Worm (Caenorhabditis elegans) whole organism, L2 larva: Measurements from ENCODE around the gene nas-13.

Experiments used
- F13H6.1 ChIP-seq: sonication (generic microtip); optimal IDR thresholded peaks from 2 replicates; lab custom pipeline; 2016; ENCODE audit warnings: missing genetic modification characterization, missing compliant biosample characterization
- Y55F3AM.14 ChIP-seq: fragments of 200-800 bp; sonication (Bioruptor generic); optimal IDR thresholded peaks from 2 replicates; lab custom pipeline; 2018; ENCODE audit warnings: mild to moderate bottlenecking, missing genetic modification characterization, missing compliant biosample characterization
- aly-2 ChIP-seq: fragments of 150-350 bp; optimal IDR thresholded peaks from 2 replicates; lab custom pipeline; 2014; ENCODE audit warnings: missing biosample characterization, missing genetic modification characterization
- ama-1 ChIP-seq: fragments of 150-350 bp; optimal IDR thresholded peaks from 2 replicates; lab custom pipeline; 2018; ENCODE audit warnings: inconsistent platforms
- blmp-1 ChIP-seq: sonication (generic microtip); optimal IDR thresholded peaks from 2 replicates; lab custom pipeline; 2017; ENCODE audit warnings: missing genetic modification characterization, mild to moderate bottlenecking, missing compliant biosample characterization, antibody characterized with exemption, moderate library complexity; ENCODE audit not compliant: insufficient read depth
- ceh-16 ChIP-seq: fragments of 150-350 bp; optimal IDR thresholded peaks from 2 replicates; lab custom pipeline; 2014; ENCODE audit warnings: missing biosample characterization, missing genetic modification characterization
- ceh-82 ChIP-seq: fragments of 150-350 bp; optimal IDR thresholded peaks from 2 replicates; lab custom pipeline; 2014; ENCODE audit warnings: missing biosample characterization, missing genetic modification characterization
- crh-2 ChIP-seq: sonication (generic microtip); optimal IDR thresholded peaks from 2 replicates; lab custom pipeline; 2017; ENCODE audit warnings: missing biosample characterization, missing genetic modification characterization
- egl-27 ChIP-seq: sonication (generic microtip); optimal IDR thresholded peaks from 3 replicates; lab custom pipeline; 2017; ENCODE audit warnings: missing biosample characterization, missing genetic modification reagents, missing genetic modification characterization
- elt-1 ChIP-seq: fragments of 150-350 bp; optimal IDR thresholded peaks from 2 replicates; lab custom pipeline; 2014; ENCODE audit warnings: missing biosample characterization, missing genetic modification characterization
- elt-3 ChIP-seq: sonication (generic microtip); optimal IDR thresholded peaks from 2 replicates; lab custom pipeline; 2017; ENCODE audit warnings: missing biosample characterization, missing genetic modification characterization
- fos-1 ChIP-seq: fragments of 150-350 bp; optimal IDR thresholded peaks from 2 replicates; lab custom pipeline; 2014; ENCODE audit warnings: missing biosample characterization, missing genetic modification characterization
- gmeb-1 ChIP-seq: fragments of 150-350 bp; optimal IDR thresholded peaks from 2 replicates; lab custom pipeline; 2014; ENCODE audit warnings: missing biosample characterization, missing genetic modification characterization
- lsy-2 ChIP-seq, 2 experiments: fragments of 150-350 bp in 1 of 2; sonication (generic microtip) in 1 of 2; optimal IDR thresholded peaks; 2 replicates each; lab custom pipeline; 2014 to 2017; ENCODE audit warnings: missing biosample characterization in 2 of 2, missing genetic modification characterization in 2 of 2
- mab-5 ChIP-seq: fragments of 150-350 bp; optimal IDR thresholded peaks from 2 replicates; lab custom pipeline; 2014; ENCODE audit warnings: missing biosample characterization, missing genetic modification characterization
- mdl-1 ChIP-seq, 2 experiments: fragments of 150-350 bp in 1 of 2; sonication (generic microtip) in 1 of 2; optimal IDR thresholded peaks; 2 replicates each; lab custom pipeline; 2017; ENCODE audit warnings: missing biosample characterization in 2 of 2, missing genetic modification characterization in 2 of 2
- nhr-10 ChIP-seq: sonication (generic microtip); optimal IDR thresholded peaks from 2 replicates; lab custom pipeline; 2017; ENCODE audit warnings: missing biosample characterization, missing genetic modification characterization
- nhr-11 ChIP-seq: fragments of 150-350 bp; optimal IDR thresholded peaks from 2 replicates; lab custom pipeline; 2014; ENCODE audit warnings: missing biosample characterization, missing genetic modification characterization
- nhr-12 ChIP-seq: fragments of 150-350 bp; optimal IDR thresholded peaks from 2 replicates; lab custom pipeline; 2014; ENCODE audit warnings: missing biosample characterization, missing genetic modification characterization
- nhr-129 ChIP-seq: fragments of 150-350 bp; optimal IDR thresholded peaks from 2 replicates; lab custom pipeline; 2014; ENCODE audit warnings: missing biosample characterization, missing genetic modification characterization
- nhr-21 ChIP-seq: fragments of 150-350 bp; optimal IDR thresholded peaks from 2 replicates; lab custom pipeline; 2014; ENCODE audit warnings: missing biosample characterization, missing genetic modification characterization
- nhr-23 ChIP-seq: fragments of 150-350 bp; optimal IDR thresholded peaks from 2 replicates; lab custom pipeline; 2014; ENCODE audit warnings: missing biosample characterization, missing genetic modification reagents, missing genetic modification characterization
- nhr-25 ChIP-seq: fragments of 150-350 bp; sonication (generic microtip); optimal IDR thresholded peaks from 3 replicates; lab custom pipeline; 2014; ENCODE audit warnings: missing biosample characterization, missing genetic modification characterization
- nhr-6 ChIP-seq: fragments of 150-350 bp; optimal IDR thresholded peaks from 2 replicates; lab custom pipeline; 2014; ENCODE audit warnings: missing biosample characterization, missing genetic modification characterization
- sem-4 ChIP-seq: fragments of 150-350 bp; optimal IDR thresholded peaks from 2 replicates; lab custom pipeline; 2014; ENCODE audit warnings: missing biosample characterization, missing genetic modification reagents, missing genetic modification characterization
- sma-3 ChIP-seq: sonication (generic microtip); optimal IDR thresholded peaks from 2 replicates; lab custom pipeline; 2016; ENCODE audit warnings: missing genetic modification reagents, missing genetic modification characterization, missing compliant biosample characterization
- sma-9 ChIP-seq, 2 experiments: fragments of 150-350 bp in 1 of 2; sonication (generic microtip) in 1 of 2; optimal IDR thresholded peaks; 2 replicates each; lab custom pipeline; 2014 to 2016; ENCODE audit warnings: missing genetic modification characterization in 2 of 2, mild to moderate bottlenecking in 1 of 2, missing biosample characterization in 1 of 2, missing compliant biosample characterization in 1 of 2, missing genetic modification reagents in 1 of 2, moderate library complexity in 1 of 2
- unc-39 ChIP-seq: fragments of 150-350 bp; optimal IDR thresholded peaks from 2 replicates; lab custom pipeline; 2014; ENCODE audit warnings: missing biosample characterization, missing genetic modification characterization
- zag-1 ChIP-seq: fragments of 150-350 bp; optimal IDR thresholded peaks from 2 replicates; lab custom pipeline; 2014; ENCODE audit warnings: missing biosample characterization, missing genetic modification characterization
- ztf-4 ChIP-seq: fragments of 150-350 bp; optimal IDR thresholded peaks from 2 replicates; lab custom pipeline; 2014; ENCODE audit warnings: missing biosample characterization, missing genetic modification characterization

nas-13 gene

ce11 chrX:15382256-15382655, 45.8 kb downstream of the nas-13 start:
- TF ChIP-seq mdl-1 (tag; optimal IDR thresholded peaks at IDR 0.05; lab: Kevin White, UChicago) = no peak
- no peak for TF ChIP-seq zag-1
- no peak for TF ChIP-seq unc-39 (tag; lab: Kevin White, UChicago)
- TF ChIP-seq lsy-2 (tag; optimal IDR thresholded peaks at IDR 0.05; lab: Kevin White, UChicago) = peak in 1 of 2 experiments; percentile 42
- no peak for TF ChIP-seq elt-1 (tag; lab: Kevin White, UChicago)
- no peak for TF ChIP-seq aly-2 (tag; lab: Kevin White, UChicago)
- no peak for TF ChIP-seq nhr-12 (tag; lab: Kevin White, UChicago)
- TF ChIP-seq nhr-25 (tag; lab: Kevin White, UChicago) = peak; percentile 43
- peak; percentile 20 for TF ChIP-seq nhr-21
- peak; percentile 7 for TF ChIP-seq mab-5 (tag; lab: Kevin White, UChicago)
- no peak for TF ChIP-seq ceh-82 (tag; lab: Kevin White, UChicago)
- TF ChIP-seq sma-3 (GFP tag; lab: Kevin White, UChicago) = no peak
- TF ChIP-seq ama-1 = no peak

- TF ChIP-seq F13H6.1 (tag; lab: Kevin White, UChicago) (peak; percentile 13), aly-2 (tag; lab: Kevin White, UChicago) (no peak), sma-9 (GFP tag; optimal IDR thresholded peaks at IDR 0.05; lab: Kevin White, UChicago) (peak; percentile 12), sma-9 (tag; optimal IDR thresholded peaks at IDR 0.05; lab: Kevin White, UChicago) (no peak)
Measured at ce11 chrX:15381486-15381885, 46.6 kb downstream of the nas-13 start.

ce11 chrX:15380437-15380836, 47.6 kb downstream of the nas-13 start:
- TF ChIP-seq elt-1 (tag; lab: Kevin White, UChicago) (no peak), sem-4 (no peak), nhr-23 (tag; lab: Kevin White, UChicago) (no peak), ztf-4 (tag; lab: Kevin White, UChicago) (no peak), nhr-12 (tag; lab: Kevin White, UChicago) (no peak), nhr-21 (peak; percentile 63), sma-9 (GFP tag; optimal IDR thresholded peaks at IDR 0.05; lab: Kevin White, UChicago) (no peak), sma-9 (tag; optimal IDR thresholded peaks at IDR 0.05; lab: Kevin White, UChicago) (no peak), elt-3 (tag; lab: Kevin White, UChicago) (no peak)
- TF ChIP-seq, all 48 proteins: peak for 1

ce11 chrX:15379882-15380281, 48.2 kb downstream of the nas-13 start:
- peak; percentile 13 for TF ChIP-seq crh-2 (tag; lab: Kevin White, UChicago)
- no peak for TF ChIP-seq nhr-10 (tag; lab: Kevin White, UChicago)
- peak; percentile 82 for TF ChIP-seq nhr-25 (tag; lab: Kevin White, UChicago)
- peak; percentile 30 for TF ChIP-seq sma-9 (GFP tag; optimal IDR thresholded peaks at IDR 0.05; lab: Kevin White, UChicago)
- no peak for TF ChIP-seq sma-9 (tag; optimal IDR thresholded peaks at IDR 0.05; lab: Kevin White, UChicago)
- TF ChIP-seq ceh-82 (tag; lab: Kevin White, UChicago) = no peak

- TF ChIP-seq nhr-6 (tag; lab: Kevin White, UChicago) = no peak
- TF ChIP-seq nhr-11 = no peak
- TF ChIP-seq egl-27 (tag; lab: Kevin White, UChicago) = no peak
- TF ChIP-seq fos-1 (tag; lab: Kevin White, UChicago) = no peak
- no peak for TF ChIP-seq Y55F3AM.14 (GFP tag; lab: Kevin White, UChicago)
Measured at ce11 chrX:15377724-15378123, 50.3 kb downstream of the nas-13 start, which contains the start of gene svh-5. Gene svh-5 (minus strand): TSS chrX:15377824.

ce11 chrX:15376580-15376979, 51.5 kb downstream of the nas-13 start:
- TF ChIP-seq lsy-2 (tag; optimal IDR thresholded peaks at IDR 0.05; lab: Kevin White, UChicago) = peak in 1 of 2 experiments; percentile 20
- TF ChIP-seq F13H6.1 (tag; lab: Kevin White, UChicago) = peak; percentile 72
- peak; percentile 19 for TF ChIP-seq gmeb-1 (tag; lab: Kevin White, UChicago)
- TF ChIP-seq ceh-16 = no peak
- TF ChIP-seq sem-4 = no peak
- TF ChIP-seq blmp-1 (tag; lab: Kevin White, UChicago) = peak; percentile 42
- peak in 1 of 2 experiments; percentile 9 for TF ChIP-seq mdl-1 (tag; optimal IDR thresholded peaks at IDR 0.05; lab: Kevin White, UChicago)
- TF ChIP-seq sma-9 (GFP tag; optimal IDR thresholded peaks at IDR 0.05; lab: Kevin White, UChicago) = peak; percentile 46
- TF ChIP-seq sma-9 (tag; optimal IDR thresholded peaks at IDR 0.05; lab: Kevin White, UChicago) = no peak
- peak; percentile 38 for TF ChIP-seq fos-1 (tag; lab: Kevin White, UChicago)
- peak; percentile 61 for TF ChIP-seq nhr-129 (tag; lab: Kevin White, UChicago)
